Fruit fly (Drosophila melanogaster) whole organism, adult: Measurements from ENCODE around the gene CG6403.

ENCODE experiments used
- CG11617 ChIP-seq: fragments of 200-800 bp; sonication (Bioruptor generic); optimal IDR thresholded peaks from 2 replicates; lab custom pipeline; 2017; ENCODE audit warnings: mild to moderate bottlenecking, missing biosample characterization, missing genetic modification reagents, missing genetic modification characterization
- CG12768 ChIP-seq: fragments of 200-800 bp; sonication (Bioruptor generic); optimal IDR thresholded peaks from 2 replicates; lab custom pipeline; 2017; ENCODE audit warnings: missing biosample characterization, missing genetic modification characterization, mild to moderate bottlenecking, moderate library complexity, missing genetic modification reagents
- CG14711 ChIP-seq: fragments of 200-800 bp; sonication (Bioruptor generic); optimal IDR thresholded peaks from 2 replicates; lab custom pipeline; 2018; ENCODE audit warnings: missing biosample characterization, mild to moderate bottlenecking, missing genetic modification characterization, moderate library complexity
- CG1620 ChIP-seq: fragments of 200-800 bp; sonication (Bioruptor generic); optimal IDR thresholded peaks from 2 replicates; lab custom pipeline; 2016; ENCODE audit warnings: missing biosample characterization, missing genetic modification characterization
- CG33017 ChIP-seq: fragments of 200-800 bp; sonication (Bioruptor generic); optimal IDR thresholded peaks from 2 replicates; lab custom pipeline; 2018; ENCODE audit warnings: missing biosample characterization, mild to moderate bottlenecking, missing genetic modification characterization, moderate library complexity
- CG5204 ChIP-seq: fragments of 200-800 bp; sonication (Bioruptor generic); optimal IDR thresholded peaks from 2 replicates; lab custom pipeline; 2016; ENCODE audit warnings: missing biosample characterization, missing genetic modification characterization
- CG7045 ChIP-seq: fragments of 200-800 bp; sonication (Bioruptor generic); optimal IDR thresholded peaks from 2 replicates; lab custom pipeline; 2017; ENCODE audit warnings: missing biosample characterization, mild to moderate bottlenecking, missing genetic modification characterization
- CG7101 ChIP-seq: fragments of 200-800 bp; sonication (Bioruptor generic); optimal IDR thresholded peaks from 2 replicates; lab custom pipeline; 2018; ENCODE audit warnings: missing biosample characterization, mild to moderate bottlenecking, missing genetic modification characterization, moderate library complexity
- Clk ChIP-seq: fragments of 200-800 bp; sonication (Bioruptor generic); optimal IDR thresholded peaks from 2 replicates; lab custom pipeline; 2017; ENCODE audit warnings: missing biosample characterization, missing genetic modification characterization
- Crg-1 ChIP-seq: fragments of 200-800 bp; sonication (Bioruptor generic); optimal IDR thresholded peaks from 2 replicates; lab custom pipeline; 2016; ENCODE audit warnings: missing biosample characterization, missing genetic modification characterization
- Hr96 ChIP-seq: fragments of 200-800 bp; sonication (Bioruptor generic); optimal IDR thresholded peaks from 2 replicates; lab custom pipeline; 2016; ENCODE audit warnings: missing biosample characterization, missing genetic modification characterization
- Mnt ChIP-seq: fragments of 200-800 bp; sonication (Bioruptor generic); optimal IDR thresholded peaks from 2 replicates; lab custom pipeline; 2016; ENCODE audit warnings: missing biosample characterization, mild to moderate bottlenecking, missing genetic modification characterization
- bab1 ChIP-seq: fragments of 200-800 bp; sonication (Bioruptor generic); optimal IDR thresholded peaks from 3 replicates; lab custom pipeline; 2019; ENCODE audit warnings: missing biosample characterization, mild to moderate bottlenecking, missing genetic modification characterization, moderate library complexity
- cic ChIP-seq: fragments of 200-800 bp; sonication (Bioruptor generic); optimal IDR thresholded peaks from 2 replicates; lab custom pipeline; 2017; ENCODE audit warnings: missing biosample characterization, mild to moderate bottlenecking, missing genetic modification characterization, moderate library complexity
- cnc ChIP-seq, 2 experiments: fragments of >200 bp; optimal IDR thresholded peaks; 2 replicates each; lab custom pipeline; 2017
- kay ChIP-seq: fragments of 200-800 bp; sonication (Bioruptor generic); peaks from one replicate; lab custom pipeline; 2016; ENCODE audit warnings: missing biosample characterization, missing genetic modification characterization, borderline replicate concordance
- ovo ChIP-seq: fragments of 200-800 bp; sonication (Bioruptor generic); optimal IDR thresholded peaks from 2 replicates; lab custom pipeline; 2016; ENCODE audit warnings: missing biosample characterization, missing genetic modification characterization
- pad ChIP-seq: fragments of 200-800 bp; sonication (Bioruptor generic); optimal IDR thresholded peaks from 3 replicates; lab custom pipeline; 2017; ENCODE audit warnings: missing biosample characterization, missing genetic modification characterization, mild to moderate bottlenecking, moderate library complexity, missing genetic modification reagents
- tj ChIP-seq: fragments of 200-800 bp; sonication (Bioruptor generic); optimal IDR thresholded peaks from 3 replicates; lab custom pipeline; 2017; ENCODE audit warnings: missing biosample characterization, mild to moderate bottlenecking, missing genetic modification characterization, moderate library complexity
- toe ChIP-seq: fragments of 200-800 bp; sonication (Bioruptor generic); optimal IDR thresholded peaks from 2 replicates; lab custom pipeline; 2016; ENCODE audit warnings: missing biosample characterization, missing genetic modification characterization

Gene CG6403

dm6 chr3R:26736207-26736606 lies at the start of gene CG6403:
Gene CG6403, minus strand, starts transcription at chr3R:26736307.
- no peak for TF ChIP-seq pad (GFP tag; lab: Kevin White, UChicago)
- no peak for TF ChIP-seq tj
- TF ChIP-seq kay (GFP tag; lab: Kevin White, UChicago) = no peak
- TF ChIP-seq CG5204 (GFP tag; lab: Kevin White, UChicago) = no peak
- no peak for TF ChIP-seq cic (GFP tag; lab: Kevin White, UChicago)
- no peak for TF ChIP-seq Mnt (GFP tag; lab: Kevin White, UChicago)
- no peak for TF ChIP-seq Clk (GFP tag; lab: Kevin White, UChicago)
- TF ChIP-seq Hr96 (GFP tag; lab: Kevin White, UChicago) = no peak
- no peak for TF ChIP-seq ovo (GFP tag; lab: Kevin White, UChicago)
- TF ChIP-seq CG7045 (GFP tag; lab: Kevin White, UChicago) = no peak
- TF ChIP-seq CG12768 (GFP tag; lab: Kevin White, UChicago) = no peak
- no peak for TF ChIP-seq toe
- no peak for TF ChIP-seq CG11617 (GFP tag; lab: Kevin White, UChicago)
- TF ChIP-seq cnc (optimal IDR thresholded peaks at IDR 0.05; lab: Kevin White, UChicago) = no peak
- TF ChIP-seq CG33017 (tag; lab: Kevin White, UChicago) = no peak
- no peak for TF ChIP-seq CG7101 (tag; lab: Kevin White, UChicago)
- TF ChIP-seq bab1 = no peak
- TF ChIP-seq Crg-1 = no peak
- TF ChIP-seq CG14711 (tag; lab: Kevin White, UChicago) = no peak

DNA sequence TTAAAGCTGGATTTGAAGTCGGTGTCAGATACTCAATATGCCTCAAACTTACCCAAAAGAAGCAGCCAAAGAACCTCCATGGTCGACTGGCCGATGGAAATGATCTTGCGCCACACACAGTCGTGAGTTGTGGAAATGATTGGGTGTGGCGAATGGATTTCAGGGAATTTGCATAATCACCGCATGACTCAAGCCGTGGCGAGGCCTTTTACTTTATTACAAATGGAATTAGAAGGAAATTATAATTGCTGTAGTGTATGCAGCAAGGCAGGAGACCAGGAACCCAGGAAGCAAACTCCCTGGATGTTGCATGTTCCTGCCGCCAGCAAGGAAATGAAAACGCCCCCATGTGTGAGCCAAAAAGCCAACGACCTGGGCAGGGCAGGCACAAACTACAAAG lies 48.0 kb upstream of the CG6403 start, which contains the start of gene CG42789:
TSS of gene CG42789 (minus strand) at position 101 of the 400 bp plus-strand sequence.
- TF ChIP-seq CG7101 (tag; lab: Kevin White, UChicago) = no peak
- no peak for TF ChIP-seq ovo (GFP tag; lab: Kevin White, UChicago)
- no peak for TF ChIP-seq cnc (optimal IDR thresholded peaks at IDR 0.05; lab: Kevin White, UChicago)
- no peak for TF ChIP-seq tj
- no peak for TF ChIP-seq CG33017 (tag; lab: Kevin White, UChicago)
- TF ChIP-seq CG14711 (tag; lab: Kevin White, UChicago) = no peak
- no peak for TF ChIP-seq CG5204 (GFP tag; lab: Kevin White, UChicago)
- TF ChIP-seq pad (GFP tag; lab: Kevin White, UChicago) = no peak
- no peak for TF ChIP-seq Hr96 (GFP tag; lab: Kevin White, UChicago)
- no peak for TF ChIP-seq Crg-1
- no peak for TF ChIP-seq CG12768 (GFP tag; lab: Kevin White, UChicago)
- no peak for TF ChIP-seq cic (GFP tag; lab: Kevin White, UChicago)
- TF ChIP-seq CG1620 = no peak

DNA sequence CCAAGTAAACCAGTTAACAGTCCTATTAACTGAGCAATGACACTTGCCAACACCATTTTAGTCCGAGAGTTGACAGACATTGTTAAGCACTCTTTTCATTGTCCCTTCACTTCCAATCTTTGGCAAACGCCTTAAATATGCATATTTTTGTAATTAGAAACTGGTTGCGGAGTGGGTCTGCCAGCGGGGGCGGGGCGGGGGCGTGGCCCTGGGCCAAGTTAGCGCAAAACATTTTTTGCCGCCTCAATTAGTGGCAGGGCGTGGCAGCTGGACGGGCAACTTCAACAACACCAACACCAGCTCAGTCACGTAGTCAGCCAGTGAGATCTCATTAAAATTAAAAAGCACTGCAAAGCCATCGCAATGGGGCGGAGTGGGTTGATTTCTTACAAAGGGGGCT lies 25.6 kb upstream of the CG6403 start:
- TF ChIP-seq CG5204 (GFP tag; lab: Kevin White, UChicago) = no peak
- no peak for TF ChIP-seq Hr96 (GFP tag; lab: Kevin White, UChicago)
- TF ChIP-seq CG7045 (GFP tag; lab: Kevin White, UChicago) = no peak

DNA sequence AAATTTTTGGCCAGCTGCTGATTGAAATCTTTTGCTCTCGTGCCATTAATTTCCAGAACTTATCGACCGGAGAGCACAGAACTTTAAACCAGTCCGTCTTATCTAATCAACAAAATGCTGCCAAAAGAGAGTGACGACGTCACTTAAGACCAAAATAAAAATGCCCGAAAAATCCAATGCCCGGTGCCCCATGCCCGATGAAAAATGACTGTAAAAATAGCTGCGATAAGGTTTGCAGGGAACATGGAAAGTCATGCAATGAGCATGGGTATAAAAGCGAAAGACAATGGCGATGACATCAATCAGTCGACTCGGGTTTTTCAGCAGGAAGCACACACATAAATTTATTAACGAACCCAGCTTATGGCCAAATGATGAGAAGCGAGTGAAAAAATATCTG lies 1.2 kb upstream of the CG6403 start, which contains the start of gene CG14247:
TSS of gene CG14247 (plus strand) at position 301 of the 400 bp plus-strand sequence.
- TF ChIP-seq CG7101 (tag; lab: Kevin White, UChicago) = no peak
- TF ChIP-seq CG14711 (tag; lab: Kevin White, UChicago) = no peak
- TF ChIP-seq Clk (GFP tag; lab: Kevin White, UChicago) = no peak
- TF ChIP-seq ovo (GFP tag; lab: Kevin White, UChicago) = no peak
- no peak for TF ChIP-seq CG33017 (tag; lab: Kevin White, UChicago)
- no peak for TF ChIP-seq cic (GFP tag; lab: Kevin White, UChicago)
- TF ChIP-seq cnc (optimal IDR thresholded peaks at IDR 0.05; lab: Kevin White, UChicago) = no peak

DNA sequence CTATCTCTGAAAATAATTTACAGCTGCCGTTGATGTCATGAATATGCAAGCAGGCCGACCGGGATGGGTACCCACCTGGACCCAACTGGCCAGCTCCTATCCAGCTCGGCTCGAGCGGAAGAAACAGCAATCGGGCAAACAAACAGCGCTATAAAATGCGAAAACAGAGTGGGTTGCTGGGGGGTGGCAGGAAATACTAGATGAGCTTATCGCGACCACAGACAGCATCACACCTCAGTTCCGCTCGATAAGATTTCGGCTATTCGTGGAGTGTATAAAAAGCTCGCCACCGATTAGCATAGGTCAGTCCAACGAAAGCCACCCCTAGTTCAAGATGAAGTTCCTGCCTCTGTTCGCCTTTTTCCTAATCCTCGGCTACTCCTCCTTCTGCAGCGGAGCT lies 7.7 kb downstream of the CG6403 start, which contains the start of gene CG14245:
TSS of gene CG14245 (plus strand) at position 301 of the 400 bp plus-strand sequence.
- no peak for TF ChIP-seq toe
- TF ChIP-seq Clk (GFP tag; lab: Kevin White, UChicago) = no peak
- TF ChIP-seq Crg-1 = no peak
- no peak for TF ChIP-seq CG5204 (GFP tag; lab: Kevin White, UChicago)
- TF ChIP-seq CG7101 (tag; lab: Kevin White, UChicago) = no peak
- no peak for TF ChIP-seq tj
- TF ChIP-seq ovo (GFP tag; lab: Kevin White, UChicago) = no peak
- TF ChIP-seq bab1 = no peak
- no peak for TF ChIP-seq CG14711 (tag; lab: Kevin White, UChicago)
- TF ChIP-seq cic (GFP tag; lab: Kevin White, UChicago) = no peak
- TF ChIP-seq kay (GFP tag; lab: Kevin White, UChicago) = no peak
- TF ChIP-seq Hr96 (GFP tag; lab: Kevin White, UChicago) = no peak
- no peak for TF ChIP-seq Mnt (GFP tag; lab: Kevin White, UChicago)
- no peak for TF ChIP-seq CG7045 (GFP tag; lab: Kevin White, UChicago)
- no peak for TF ChIP-seq CG33017 (tag; lab: Kevin White, UChicago)
- no peak for TF ChIP-seq CG1620
- no peak for TF ChIP-seq CG11617 (GFP tag; lab: Kevin White, UChicago)
- no peak for TF ChIP-seq pad (GFP tag; lab: Kevin White, UChicago)
- TF ChIP-seq cnc (optimal IDR thresholded peaks at IDR 0.05; lab: Kevin White, UChicago) = no peak
- no peak for TF ChIP-seq CG12768 (GFP tag; lab: Kevin White, UChicago)

- no peak for TF ChIP-seq CG12768 (GFP tag; lab: Kevin White, UChicago)
- TF ChIP-seq kay (GFP tag; lab: Kevin White, UChicago) = no peak
- TF ChIP-seq CG11617 (GFP tag; lab: Kevin White, UChicago) = no peak
- no peak for TF ChIP-seq Hr96 (GFP tag; lab: Kevin White, UChicago)
- no peak for TF ChIP-seq cnc (optimal IDR thresholded peaks at IDR 0.05; lab: Kevin White, UChicago)
- TF ChIP-seq CG1620 = no peak
- TF ChIP-seq pad (GFP tag; lab: Kevin White, UChicago) = no peak
- no peak for TF ChIP-seq Clk (GFP tag; lab: Kevin White, UChicago)
These were observed 9.1 kb downstream of the CG6403 start, which contains the start of gene CG14246 for dm6 chr3R:26727014-26727413. Gene CG14246, plus strand, starts transcription at chr3R:26727314.
